Worm (Caenorhabditis elegans) whole organism, dauer: Measurements from ENCODE around the gene xbx-1.

Experiments used
- unc-62 ChIP-seq: sonication (generic microtip); optimal IDR thresholded peaks from 2 replicates; lab custom pipeline; 2017; ENCODE audit warnings: missing biosample characterization, missing genetic modification reagents, missing genetic modification characterization

xbx-1 gene

DNA sequence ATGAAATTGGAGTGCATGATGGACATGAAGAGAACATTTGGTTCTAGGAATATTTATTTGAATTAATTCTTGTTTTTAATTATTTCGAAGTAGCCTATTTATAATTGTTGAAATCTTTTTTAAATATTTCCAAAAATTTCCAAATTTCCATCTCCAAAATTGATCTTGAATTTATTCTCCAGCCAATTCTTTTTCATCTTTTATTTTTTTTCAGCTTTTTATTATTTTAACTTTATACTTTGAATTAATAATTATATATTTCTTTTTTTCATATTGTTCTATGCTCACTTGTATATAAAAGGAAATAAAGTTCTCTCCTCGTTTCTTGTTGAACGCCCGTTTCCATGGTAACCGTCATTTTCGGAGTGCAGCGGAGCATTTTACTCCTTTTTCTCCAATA, at the start of gene xbx-1:
TSS of gene xbx-1 (plus strand) at position 301 of the 400 bp plus-strand sequence.
- no peak for TF ChIP-seq unc-62 (GFP tag; lab: Kevin White, UChicago)

DNA sequence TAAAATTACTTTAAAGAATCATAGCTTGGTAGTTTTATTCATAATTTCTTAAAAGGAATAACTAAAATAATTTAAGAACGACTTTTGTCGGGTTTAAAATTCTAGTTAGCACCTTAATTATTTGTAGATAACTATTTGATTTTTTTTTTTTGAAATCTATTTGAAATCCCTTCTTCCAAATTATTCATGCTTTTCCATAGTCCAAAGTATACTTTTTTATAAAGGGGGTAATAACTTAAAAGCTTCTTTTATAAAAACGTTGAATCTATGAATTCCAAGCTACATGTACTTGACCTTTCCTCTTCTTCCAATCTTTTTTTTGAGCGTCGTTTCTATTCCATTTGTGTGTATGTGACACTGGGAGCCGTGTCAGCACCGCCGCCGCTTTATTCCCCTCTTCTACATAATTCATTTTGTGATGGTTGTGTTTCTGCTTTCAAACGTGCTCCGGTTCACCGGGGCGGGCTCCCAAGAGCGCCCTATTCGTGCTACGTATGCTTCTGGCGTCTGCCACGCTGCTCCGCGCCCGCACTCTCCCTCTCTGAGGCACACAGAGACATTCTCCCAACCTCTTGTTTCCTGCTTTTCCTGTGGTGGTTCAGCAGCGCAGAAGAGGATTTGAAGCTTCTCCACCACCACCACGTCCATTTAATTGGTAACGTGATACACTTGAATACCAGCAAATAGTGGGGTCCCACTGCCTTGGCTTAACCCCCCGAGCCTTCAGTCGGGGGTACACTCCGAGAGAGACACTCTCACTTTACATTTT, 46.4 kb upstream of the xbx-1 start:
- no peak for TF ChIP-seq unc-62 (GFP tag; lab: Kevin White, UChicago)

DNA sequence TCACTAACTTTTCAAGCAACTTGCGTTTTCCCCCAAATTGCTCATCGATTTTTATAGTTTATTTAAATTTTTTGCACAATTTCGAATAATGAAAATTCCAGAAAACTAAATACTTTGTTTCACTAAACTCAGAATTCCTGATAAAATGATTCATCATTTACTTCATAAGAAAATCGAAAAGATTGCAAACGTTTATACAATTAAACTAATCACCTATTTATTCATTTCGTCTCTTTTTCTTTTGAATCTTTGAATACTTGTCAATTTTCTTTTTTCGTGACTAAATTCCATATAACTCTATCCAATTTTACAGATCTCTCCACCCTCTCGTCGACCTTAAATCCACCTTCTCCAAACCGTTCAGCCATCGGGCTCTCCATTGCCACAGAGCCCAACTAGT, 43.5 kb upstream of the xbx-1 start, which contains the start of gene C30G7.2:
TSS of gene C30G7.2 (plus strand) at position 301 of the 400 bp plus-strand sequence.
- TF ChIP-seq unc-62 (GFP tag; lab: Kevin White, UChicago): no peak

DNA sequence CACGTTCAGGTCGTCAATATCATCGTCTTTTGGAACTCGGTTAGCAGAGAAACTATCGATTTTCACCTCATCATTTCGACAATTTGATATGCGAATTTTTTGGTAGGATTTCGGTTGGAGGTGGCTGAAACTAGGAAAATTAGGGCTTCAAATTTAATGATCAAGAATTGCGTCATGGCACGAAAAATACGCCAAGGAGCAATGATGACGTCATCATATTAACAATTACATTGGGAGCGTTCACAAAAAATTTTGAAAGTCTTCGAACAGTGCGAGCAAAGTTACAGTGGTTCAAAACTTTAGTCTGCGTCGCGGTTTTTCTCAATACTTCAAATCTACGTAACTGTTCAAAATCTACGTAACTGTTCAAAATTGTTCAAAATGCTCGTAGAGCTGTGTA, 37.1 kb upstream of the xbx-1 start:
- TF ChIP-seq unc-62 (GFP tag; lab: Kevin White, UChicago): no peak

DNA sequence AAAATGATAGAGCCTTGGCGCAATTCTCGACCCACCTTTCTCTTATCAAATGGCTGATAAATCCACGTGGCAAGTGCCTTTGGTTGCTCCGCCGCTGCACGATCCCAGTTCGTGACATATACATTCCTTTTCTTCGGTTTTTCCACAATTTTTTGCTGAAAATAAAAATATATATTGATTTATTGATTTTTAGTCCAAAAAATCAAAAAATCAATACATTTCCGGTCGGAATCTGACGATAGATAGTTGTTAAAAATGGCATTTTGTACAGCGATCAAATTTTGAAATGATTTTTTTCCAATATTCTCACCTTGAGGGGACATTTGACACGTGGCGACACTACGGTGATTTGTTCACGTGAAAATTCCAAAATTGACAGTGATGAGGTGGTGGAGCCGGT, 36.3 kb upstream of the xbx-1 start:
- no peak for TF ChIP-seq unc-62 (GFP tag; lab: Kevin White, UChicago)

DNA sequence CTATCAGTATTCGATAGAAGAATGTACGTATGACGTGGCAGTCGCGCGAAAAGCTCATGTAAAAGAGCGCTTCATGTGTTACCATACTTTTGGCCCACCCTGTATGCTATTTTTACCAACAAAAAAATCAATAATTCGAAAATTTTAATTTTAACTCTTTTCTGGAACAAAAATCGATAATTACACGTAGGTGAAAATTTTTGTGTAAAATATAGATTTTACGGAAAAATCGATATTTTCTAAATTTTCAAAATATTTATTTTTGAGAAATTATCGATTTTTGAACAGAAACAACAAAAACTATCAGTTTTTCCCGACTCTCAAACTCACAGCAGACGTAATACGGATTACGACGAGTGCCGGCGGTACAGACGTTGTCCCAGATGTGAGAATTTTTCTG, 34.9 kb upstream of the xbx-1 start:
- TF ChIP-seq unc-62 (GFP tag; lab: Kevin White, UChicago): no peak

DNA sequence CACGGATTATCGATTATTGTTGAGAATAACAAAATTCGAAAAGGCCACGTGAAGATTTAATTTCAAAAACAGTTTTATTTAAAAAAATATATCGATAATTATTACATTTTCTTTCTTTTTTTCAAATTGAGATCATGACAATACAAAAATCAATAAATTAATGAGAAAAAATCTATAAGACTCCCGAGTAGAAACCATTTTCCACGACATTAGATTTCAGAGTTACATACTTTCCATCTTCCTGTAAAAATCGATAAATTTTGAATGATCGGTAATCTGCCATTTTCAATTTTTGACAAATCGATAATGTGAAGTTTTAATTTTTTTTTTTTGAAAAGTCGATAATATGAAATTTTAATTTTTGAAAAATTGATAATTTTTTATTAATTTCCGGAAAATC, 34.3 kb upstream of the xbx-1 start, which contains the start of gene C30G7.3:
TSS of gene C30G7.3 (minus strand) at position 8 of the 400 bp plus-strand sequence.
- TF ChIP-seq unc-62 (GFP tag; lab: Kevin White, UChicago): no peak

DNA sequence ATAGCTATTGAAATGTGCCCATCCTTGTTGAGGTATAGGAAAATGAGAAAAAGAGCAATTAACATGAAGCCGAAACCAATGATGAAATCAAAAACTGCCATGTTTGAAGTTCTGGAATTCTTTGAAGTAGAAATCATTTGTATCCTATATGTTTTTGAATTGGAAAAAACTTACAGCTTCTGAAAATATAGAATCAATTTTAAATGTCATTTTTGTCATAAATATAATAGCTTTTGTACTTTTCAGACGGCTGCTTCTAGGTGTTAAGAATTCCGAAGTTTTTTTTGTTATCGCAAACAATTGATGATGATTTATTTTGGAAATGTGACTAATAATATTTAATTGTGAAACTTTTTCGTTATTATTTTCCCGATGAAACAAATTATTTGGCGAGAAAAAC, 33.0 kb upstream of the xbx-1 start, which contains the start of gene C30G7.4:
TSS of gene C30G7.4 (minus strand) at position 101 of the 400 bp plus-strand sequence.
- TF ChIP-seq unc-62 (GFP tag; lab: Kevin White, UChicago): no peak

DNA sequence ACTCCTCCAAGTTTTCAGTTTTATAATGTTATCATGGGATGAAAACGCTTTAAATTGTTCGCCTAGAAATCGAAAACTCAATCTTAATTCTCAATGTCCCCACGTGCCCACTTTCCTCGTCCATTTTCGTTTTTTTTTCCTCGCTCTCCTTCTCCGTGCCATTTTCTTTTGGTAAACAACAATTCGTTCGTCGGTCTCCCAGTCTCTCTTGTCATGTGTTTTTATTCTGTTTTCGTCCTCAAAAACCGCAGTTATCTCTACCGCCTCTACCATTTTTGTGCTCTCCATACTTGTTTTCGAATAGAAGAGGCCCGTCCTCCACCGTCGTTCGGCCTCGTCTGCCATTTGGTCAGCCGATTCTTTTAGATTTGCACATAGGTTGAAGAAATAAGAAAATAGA, 31.5 kb upstream of the xbx-1 start:
- no peak for TF ChIP-seq unc-62 (GFP tag; lab: Kevin White, UChicago)

DNA sequence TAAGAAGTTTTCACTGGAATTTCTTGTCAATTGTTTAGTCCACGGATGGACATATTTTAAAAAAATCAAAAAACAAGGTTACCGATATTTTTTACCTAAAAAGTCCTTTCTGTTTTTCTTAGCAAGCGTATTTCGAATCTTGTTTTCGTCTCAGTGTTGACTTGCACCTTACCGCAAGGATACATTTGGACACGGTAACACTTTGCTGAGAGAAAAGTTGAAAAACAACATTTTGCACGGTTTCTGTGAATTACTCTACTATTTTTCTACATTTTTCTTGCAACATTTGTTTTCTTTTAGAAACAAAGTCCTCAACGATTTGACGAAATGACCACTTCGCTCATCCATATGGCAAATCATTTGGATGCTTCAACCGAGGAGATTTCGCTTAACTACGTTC, 30.6 kb upstream of the xbx-1 start, which contains the start of gene hil-1:
TSS of gene hil-1 (plus strand) at position 301 of the 400 bp plus-strand sequence.
- no peak for TF ChIP-seq unc-62 (GFP tag; lab: Kevin White, UChicago)

DNA sequence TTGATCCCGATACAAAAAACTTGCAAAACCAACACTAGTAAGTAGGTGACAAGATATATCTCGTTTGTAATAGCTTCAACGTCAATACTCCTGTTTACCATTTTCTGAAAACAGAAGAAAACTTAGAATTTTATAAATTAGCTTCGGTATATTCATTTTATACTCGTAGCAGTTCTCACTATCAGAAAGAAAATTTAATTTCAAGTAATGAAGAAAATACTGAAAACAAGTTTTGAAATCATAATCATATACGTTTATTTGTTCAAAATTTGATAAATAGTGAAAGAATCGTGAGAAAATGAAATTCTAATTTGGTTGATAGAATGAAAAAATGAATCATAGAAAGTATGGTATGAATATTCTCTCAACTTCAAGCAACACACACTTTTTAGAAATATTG, 25.4 kb upstream of the xbx-1 start, which contains the start of gene C30G7.5:
TSS of gene C30G7.5 (minus strand) at position 101 of the 400 bp plus-strand sequence.
- no peak for TF ChIP-seq unc-62 (GFP tag; lab: Kevin White, UChicago)

DNA sequence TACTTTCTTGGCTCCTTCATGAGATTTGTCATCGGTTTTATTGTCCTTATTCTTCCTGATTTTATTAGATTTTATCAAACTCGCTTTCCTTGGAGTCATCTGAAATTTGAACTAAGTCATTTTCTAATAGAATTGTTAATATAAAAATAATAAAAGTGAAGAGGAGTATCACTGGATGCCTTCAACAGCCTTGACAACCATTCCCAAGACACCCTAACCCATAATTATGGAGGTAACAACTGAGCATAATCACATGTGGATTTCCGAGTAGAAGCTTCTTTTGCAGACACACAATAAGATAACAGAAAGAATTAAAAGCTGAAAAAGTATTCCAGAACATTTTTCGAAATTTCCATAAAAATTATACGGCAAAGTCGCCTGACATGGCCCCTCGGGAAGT, 24.4 kb upstream of the xbx-1 start, which contains the start of gene F02D8.9:
TSS of gene F02D8.9 (minus strand) at position 101 of the 400 bp plus-strand sequence.
- TF ChIP-seq unc-62 (GFP tag; lab: Kevin White, UChicago): no peak

DNA sequence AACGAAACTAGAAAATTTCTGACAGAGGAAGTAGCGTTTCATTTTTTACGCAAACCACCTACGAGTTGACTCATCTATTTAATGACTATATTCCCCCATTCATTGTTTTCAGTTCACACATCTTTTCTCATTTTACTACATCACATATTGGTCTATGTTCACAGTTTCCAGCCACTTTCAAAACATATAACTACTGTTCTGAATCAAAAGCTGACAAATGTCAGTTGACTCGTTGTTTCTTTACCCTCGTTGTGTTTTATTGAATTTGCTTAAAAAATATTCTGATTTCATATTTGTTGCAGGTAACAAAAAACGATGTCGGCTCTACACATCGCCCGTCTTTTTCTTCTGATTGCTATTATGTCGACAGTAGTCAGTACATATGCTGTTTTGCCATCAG, 8.9 kb upstream of the xbx-1 start, which contains the start of gene nlp-59:
TSS of gene nlp-59 (plus strand) at position 301 of the 400 bp plus-strand sequence.
- TF ChIP-seq unc-62 (GFP tag; lab: Kevin White, UChicago): no peak

DNA sequence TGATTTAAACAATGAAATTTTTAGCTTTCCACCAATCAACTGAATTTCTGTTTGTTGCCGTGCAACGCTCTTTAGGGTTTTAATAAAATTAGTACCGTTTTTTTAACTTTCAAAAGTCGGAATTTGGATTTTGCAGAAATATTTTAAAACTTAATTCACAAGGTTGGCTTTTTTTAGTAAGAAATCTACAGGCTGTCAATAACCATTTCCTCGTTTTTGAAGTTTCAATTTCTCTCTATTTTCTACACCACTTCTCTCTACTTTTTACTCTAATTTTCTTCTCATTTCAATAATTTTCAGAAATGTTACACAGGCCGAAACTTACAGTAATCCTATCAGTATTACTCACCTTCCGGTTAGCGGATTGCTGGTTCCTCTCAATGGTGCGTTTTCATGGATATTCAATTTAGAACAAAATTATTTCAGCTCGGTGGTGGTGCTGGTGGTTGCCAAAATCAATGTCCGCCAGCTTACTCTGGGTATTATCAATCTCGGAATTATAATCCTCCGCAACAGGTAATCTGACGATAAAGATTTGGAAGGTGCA, 1.8 kb upstream of the xbx-1 start, which contains the start of the genes grd-12 and F02D8.1:
TSS of gene grd-12 (plus strand) at position 301 of the 547 bp plus-strand sequence.
TSS of gene F02D8.1 (minus strand) at position 497 of the 547 bp plus-strand sequence.
- TF ChIP-seq unc-62 (GFP tag; lab: Kevin White, UChicago): no peak

DNA sequence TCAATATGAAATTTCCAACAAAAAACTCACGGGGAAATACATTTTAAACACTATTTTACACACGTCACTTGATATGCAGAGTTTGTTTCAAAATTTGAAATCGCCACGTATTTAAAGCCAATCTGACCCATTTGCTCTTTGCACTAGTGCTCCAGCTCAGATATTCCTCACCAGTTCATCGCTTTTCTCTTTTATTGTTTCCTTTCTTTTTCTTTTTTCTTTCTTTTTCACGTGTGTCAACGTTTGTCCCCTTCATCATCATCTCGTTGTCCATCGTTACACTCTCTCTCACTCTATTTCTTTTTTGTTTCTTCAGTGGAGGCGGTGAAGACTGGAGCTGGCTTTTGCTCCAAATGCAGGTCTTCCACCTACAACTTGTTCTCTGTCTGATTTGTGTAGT, 4.6 kb downstream of the xbx-1 start, which contains the start of gene F02D8.4:
TSS of gene F02D8.4 (plus strand) at position 301 of the 400 bp plus-strand sequence.
- TF ChIP-seq unc-62 (GFP tag; lab: Kevin White, UChicago): no peak

DNA sequence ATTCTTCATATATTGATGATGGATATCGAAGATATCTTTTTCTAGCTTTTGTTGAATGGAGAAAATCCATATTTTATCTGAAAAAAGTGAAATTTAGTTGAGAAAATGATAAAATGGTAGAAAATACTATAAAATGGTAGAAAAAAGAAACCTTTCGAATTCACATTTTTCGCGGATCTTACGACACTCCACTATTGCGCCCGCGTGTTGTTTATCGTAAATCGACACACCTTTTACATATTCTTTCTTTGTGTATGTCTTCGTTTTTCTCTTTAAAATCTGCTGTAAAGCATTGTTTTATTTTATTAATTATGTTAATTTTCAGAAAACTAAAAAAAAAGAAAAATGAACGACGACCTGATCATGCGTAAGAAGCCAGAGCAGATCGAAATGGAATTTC, 10.8 kb downstream of the xbx-1 start, which contains the start of the genes cdt-2 and T01C3.2:
TSS of gene cdt-2 (minus strand) at position 284 of the 400 bp plus-strand sequence.
TSS of gene T01C3.2 (plus strand) at position 326 of the 400 bp plus-strand sequence.
- no peak for TF ChIP-seq unc-62 (GFP tag; lab: Kevin White, UChicago)
